Fruit fly (Drosophila melanogaster) whole organism, embryonic: ENCODE measurements around the gene CG13041.

Experiments
- Asciz ChIP-seq: fragments of 200-800 bp; sonication (Bioruptor generic); optimal IDR thresholded peaks from 2 replicates; lab custom pipeline; 2017; ENCODE audit warnings: missing biosample characterization, mild to moderate bottlenecking, missing genetic modification characterization, missing genetic modification reagents
- BtbVII ChIP-seq: fragments of 200-800 bp; sonication (Bioruptor generic); optimal IDR thresholded peaks from 3 replicates; lab custom pipeline; 2017; ENCODE audit warnings: missing biosample characterization, mild to moderate bottlenecking, missing genetic modification characterization
- CG11456 ChIP-seq: fragments of 200-800 bp; sonication (Bioruptor generic); IDR thresholded peaks from 3 replicates; pipeline ENCODE4 v1.3.6; 2022; ENCODE audit warnings: missing biosample characterization, missing genetic modification characterization
- CG12104 ChIP-seq: fragments of 200-800 bp; sonication (Bioruptor generic); optimal IDR thresholded peaks from 3 replicates; lab custom pipeline; 2016; ENCODE audit warnings: missing biosample characterization, missing genetic modification characterization
- CG13287 ChIP-seq: fragments of 200-800 bp; sonication (Bioruptor generic); IDR thresholded peaks from 2 replicates; pipeline ENCODE4 v1.3.6; 2022; ENCODE audit warnings: missing biosample characterization, missing genetic modification characterization; ENCODE audit not compliant: partially characterized antibody
- CG13894 ChIP-seq: fragments of 200-800 bp; sonication (Bioruptor generic); optimal IDR thresholded peaks from 3 replicates; lab custom pipeline; 2018; ENCODE audit warnings: missing biosample characterization, mild to moderate bottlenecking, missing genetic modification characterization, moderate library complexity
- CG1602 ChIP-seq: fragments of 200-800 bp; sonication (Bioruptor generic); optimal IDR thresholded peaks from 3 replicates; lab custom pipeline; 2016; ENCODE audit warnings: missing biosample characterization, missing genetic modification characterization
- CG18476 ChIP-seq: fragments of 200-800 bp; sonication (Bioruptor generic); optimal IDR thresholded peaks from 2 replicates; lab custom pipeline; 2016; ENCODE audit warnings: missing biosample characterization, mild to moderate bottlenecking, missing genetic modification characterization
- CG2116 ChIP-seq: fragments of 200-800 bp; sonication (Bioruptor generic); optimal IDR thresholded peaks from 3 replicates; lab custom pipeline; 2018; ENCODE audit warnings: missing biosample characterization, mild to moderate bottlenecking, missing genetic modification characterization
- CG2129 ChIP-seq: fragments of 200-800 bp; sonication (Bioruptor generic); IDR thresholded peaks from 2 replicates; pipeline ENCODE4 v1.3.6; 2022; ENCODE audit warnings: missing biosample characterization, missing genetic modification characterization; ENCODE audit not compliant: partially characterized antibody
- CG2712 ChIP-seq: fragments of 200-800 bp; optimal IDR thresholded peaks from 3 replicates; lab custom pipeline; 2019; ENCODE audit warnings: missing biosample characterization, mild to moderate bottlenecking, missing genetic modification characterization, moderate library complexity
- CG31441 ChIP-seq: fragments of 200-800 bp; sonication (Bioruptor generic); IDR thresholded peaks from 2 replicates; pipeline ENCODE4 v1.3.6; 2022; ENCODE audit warnings: missing biosample characterization, missing genetic modification characterization
- CG4617 ChIP-seq: fragments of 200-800 bp; sonication (Bioruptor generic); optimal IDR thresholded peaks from 3 replicates; lab custom pipeline; 2016; ENCODE audit warnings: missing biosample characterization, missing genetic modification characterization, borderline replicate concordance
- CG4707 ChIP-seq: fragments of 200-800 bp; sonication (Bioruptor generic); optimal IDR thresholded peaks from 2 replicates; lab custom pipeline; 2018; ENCODE audit warnings: missing biosample characterization, mild to moderate bottlenecking, missing genetic modification characterization, moderate library complexity
- CG6254 ChIP-seq: fragments of 200-800 bp; sonication (Bioruptor generic); optimal IDR thresholded peaks from 3 replicates; lab custom pipeline; 2017; ENCODE audit warnings: mild to moderate bottlenecking, missing biosample characterization, missing genetic modification reagents, missing genetic modification characterization
- CG6689 ChIP-seq: fragments of 200-800 bp; sonication (Bioruptor generic); IDR thresholded peaks from 2 replicates; pipeline ENCODE4 v1.3.6; 2022; ENCODE audit warnings: missing biosample characterization, missing genetic modification characterization
- CG6765 ChIP-seq: fragments of 200-800 bp; sonication (Bioruptor generic); optimal IDR thresholded peaks from 3 replicates; lab custom pipeline; 2017; ENCODE audit warnings: missing biosample characterization, mild to moderate bottlenecking, missing genetic modification characterization
- CG7357 ChIP-seq: fragments of 200-800 bp; sonication (Bioruptor generic); IDR thresholded peaks from 3 replicates; pipeline ENCODE4 v1.3.6; 2022; ENCODE audit warnings: missing biosample characterization, missing genetic modification characterization
- CG7928 ChIP-seq: fragments of 200-800 bp; sonication (Bioruptor generic); optimal IDR thresholded peaks from 2 replicates; lab custom pipeline; 2017; ENCODE audit warnings: missing biosample characterization, mild to moderate bottlenecking, missing genetic modification characterization
- CG8290 ChIP-seq, 3 experiments: fragments of 200-800 bp; sonication (Bioruptor generic); optimal IDR thresholded peaks; 2 replicates each; lab custom pipeline; 2016 to 2019; ENCODE audit warnings: missing biosample characterization in 3 of 3, missing genetic modification characterization in 3 of 3, mild to moderate bottlenecking in 2 of 3, moderate library complexity in 1 of 3
- Chrac-16 ChIP-seq: fragments of 200-800 bp; sonication (Bioruptor generic); optimal IDR thresholded peaks from 3 replicates; lab custom pipeline; 2016; ENCODE audit warnings: missing biosample characterization, missing genetic modification characterization
- CrebB ChIP-seq: fragments of 200-800 bp; sonication (Bioruptor generic); optimal IDR thresholded peaks from 3 replicates; lab custom pipeline; 2018; ENCODE audit warnings: missing biosample characterization, mild to moderate bottlenecking, missing genetic modification characterization
- Deaf1 ChIP-seq: fragments of 200-800 bp; optimal IDR thresholded peaks from 3 replicates; lab custom pipeline; 2019; ENCODE audit warnings: missing biosample characterization, mild to moderate bottlenecking, missing genetic modification characterization, moderate library complexity
- Ets97D ChIP-seq: fragments of 200-800 bp; sonication (Bioruptor generic); optimal IDR thresholded peaks from 3 replicates; lab custom pipeline; 2016; ENCODE audit warnings: missing biosample characterization, missing genetic modification characterization
- Hmr ChIP-seq: fragments of 200-800 bp; sonication (Bioruptor generic); optimal IDR thresholded peaks from 3 replicates; lab custom pipeline; 2017; ENCODE audit warnings: mild to moderate bottlenecking, missing biosample characterization, missing genetic modification reagents, missing genetic modification characterization
- MESR4 ChIP-seq: fragments of 200-800 bp; sonication (Bioruptor generic); optimal IDR thresholded peaks from 2 replicates; lab custom pipeline; 2018; ENCODE audit warnings: missing biosample characterization, mild to moderate bottlenecking, missing genetic modification characterization, moderate library complexity
- Meics ChIP-seq: fragments of 200-800 bp; sonication (Bioruptor generic); optimal IDR thresholded peaks from 2 replicates; lab custom pipeline; 2017; ENCODE audit warnings: missing biosample characterization, mild to moderate bottlenecking, missing genetic modification characterization
- Myb ChIP-seq: fragments of 200-800 bp; sonication (Bioruptor generic); optimal IDR thresholded peaks from 2 replicates; lab custom pipeline; 2016; ENCODE audit warnings: missing biosample characterization, missing genetic modification characterization
- Poxn ChIP-seq: fragments of 200-800 bp; sonication (Bioruptor generic); IDR thresholded peaks from 2 replicates; pipeline ENCODE4 v1.3.6; 2022; ENCODE audit warnings: missing biosample characterization, missing genetic modification characterization
- Sry-δ ChIP-seq: fragments of 200-800 bp; sonication (Bioruptor generic); optimal IDR thresholded peaks from 2 replicates; lab custom pipeline; 2016; ENCODE audit warnings: missing biosample characterization, missing genetic modification characterization
- Stat92E ChIP-seq, 3 experiments: fragments of >200 bp in 2 of 3; fragments of 200-800 bp in 1 of 3; sonication (Bioruptor generic) in 1 of 3; optimal IDR thresholded peaks; 2 replicates each; lab custom pipeline; 2017 to 2019; ENCODE audit warnings: missing biosample characterization in 3 of 3, missing genetic modification characterization in 3 of 3, mild to moderate bottlenecking in 1 of 3, moderate library complexity in 1 of 3
- bbx ChIP-seq: fragments of 200-800 bp; sonication (Bioruptor generic); IDR thresholded peaks from 2 replicates; pipeline ENCODE4 v1.3.6; 2022; ENCODE audit warnings: missing biosample characterization, missing genetic modification characterization; ENCODE audit not compliant: partially characterized antibody
- cwo ChIP-seq: fragments of 200-800 bp; sonication (Bioruptor generic); optimal IDR thresholded peaks from 3 replicates; lab custom pipeline; 2017; ENCODE audit warnings: missing biosample characterization, missing genetic modification characterization, mild to moderate bottlenecking, moderate library complexity, missing genetic modification reagents
- danr ChIP-seq: fragments of 200-800 bp; sonication (Bioruptor generic); IDR thresholded peaks from 2 replicates; pipeline ENCODE4 v1.3.6; 2022; ENCODE audit warnings: missing biosample characterization, missing genetic modification characterization
- en ChIP-seq: fragments of 200-800 bp; sonication (Bioruptor generic); optimal IDR thresholded peaks from 2 replicates; lab custom pipeline; 2016; ENCODE audit warnings: missing biosample characterization, missing genetic modification characterization
- gsb ChIP-seq: fragments of 200-800 bp; sonication (Bioruptor generic); IDR thresholded peaks from 2 replicates; pipeline ENCODE4 v1.3.6; 2022; ENCODE audit warnings: missing biosample characterization, missing genetic modification characterization
- inv ChIP-seq: fragments of 200-800 bp; sonication (Bioruptor generic); IDR thresholded peaks from 2 replicates; pipeline ENCODE4 v1.3.6; 2022; ENCODE audit warnings: missing biosample characterization, missing genetic modification characterization; ENCODE audit not compliant: partially characterized antibody
- jumu ChIP-seq: fragments of 200-800 bp; sonication (Bioruptor generic); optimal IDR thresholded peaks from 3 replicates; lab custom pipeline; 2016; ENCODE audit warnings: missing biosample characterization, missing genetic modification characterization
- klu ChIP-seq: fragments of 200-800 bp; sonication (Bioruptor generic); IDR thresholded peaks from 2 replicates; pipeline ENCODE4 v1.3.6; 2022; ENCODE audit warnings: missing biosample characterization, missing genetic modification characterization
- pan ChIP-seq, 4 experiments: fragments of >200 bp in 3 of 4; fragments of 200-800 bp in 1 of 4; sonication (Bioruptor generic) in 1 of 4; optimal IDR thresholded peaks in 3 of 4; IDR thresholded peaks in 1 of 4; 2 replicates each; pipeline versions ENCODE4 v1.3.6 to Lab custom; 2017 to 2022; ENCODE audit warnings: missing biosample characterization in 2 of 4, missing genetic modification characterization in 2 of 4, mixed read lengths in 1 of 4
- pfk ChIP-seq: fragments of 200-800 bp; sonication (Bioruptor generic); optimal IDR thresholded peaks from 2 replicates; lab custom pipeline; 2018; ENCODE audit warnings: missing biosample characterization, mild to moderate bottlenecking, missing genetic modification characterization, moderate library complexity
- phol ChIP-seq: fragments of 200-800 bp; sonication (Bioruptor generic); optimal IDR thresholded peaks from 3 replicates; lab custom pipeline; 2018; ENCODE audit warnings: missing biosample characterization, mild to moderate bottlenecking, missing genetic modification characterization, moderate library complexity
- pita ChIP-seq: fragments of 200-800 bp; sonication (Bioruptor generic); optimal IDR thresholded peaks from 2 replicates; lab custom pipeline; 2017; ENCODE audit warnings: missing biosample characterization, mild to moderate bottlenecking, missing genetic modification characterization
- psq ChIP-seq: fragments of 200-800 bp; sonication (Bioruptor generic); optimal IDR thresholded peaks from 2 replicates; lab custom pipeline; 2017; ENCODE audit warnings: missing biosample characterization, missing genetic modification characterization
- schlank ChIP-seq: fragments of 200-800 bp; sonication (Bioruptor generic); optimal IDR thresholded peaks from 2 replicates; lab custom pipeline; 2018; ENCODE audit warnings: missing biosample characterization, mild to moderate bottlenecking, missing genetic modification characterization
- sd ChIP-seq: fragments of 200-800 bp; sonication (Bioruptor generic); optimal IDR thresholded peaks from 3 replicates; lab custom pipeline; 2018; ENCODE audit warnings: missing biosample characterization, mild to moderate bottlenecking, missing genetic modification characterization, moderate library complexity
- tgo ChIP-seq: fragments of 200-800 bp; sonication (Bioruptor generic); IDR thresholded peaks from 3 replicates; pipeline ENCODE4 v1.3.6; 2022; ENCODE audit warnings: missing biosample characterization, missing genetic modification characterization
- vnd ChIP-seq: fragments of 200-800 bp; sonication (Bioruptor generic); IDR thresholded peaks from 3 replicates; pipeline ENCODE4 v1.3.6; 2022; ENCODE audit warnings: missing biosample characterization, missing genetic modification characterization; ENCODE audit not compliant: partially characterized antibody
- wek ChIP-seq: fragments of 200-800 bp; sonication (Bioruptor generic); optimal IDR thresholded peaks from 3 replicates; lab custom pipeline; 2018; ENCODE audit warnings: missing biosample characterization, mild to moderate bottlenecking, missing genetic modification characterization, moderate library complexity

Gene CG13041

DNA sequence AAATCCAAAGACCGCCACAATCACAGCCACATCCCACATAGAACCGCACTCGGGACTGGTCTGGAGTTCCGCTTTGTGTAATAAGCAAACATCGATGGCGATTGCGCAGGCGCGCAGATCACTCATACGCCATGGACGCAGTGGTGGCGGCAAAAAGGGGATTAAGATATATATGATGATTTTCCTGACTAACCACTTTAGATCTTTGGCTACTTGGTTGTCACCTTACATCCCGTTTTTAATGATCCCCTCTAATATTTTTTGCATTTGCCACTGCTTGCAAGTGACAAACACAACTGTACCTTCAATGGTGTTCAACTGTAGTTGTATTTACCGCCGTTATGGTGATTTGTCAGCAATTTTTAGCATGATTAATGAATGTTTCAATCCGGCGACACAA, 9.4 kb downstream of the CG13041 start (continued):
- no peak for TF ChIP-seq CG2712
- TF ChIP-seq CG11456: 0 out of 3 replicates have a peak, but pooled peaks have one; percentile 50
- TF ChIP-seq jumu (GFP tag; lab: Kevin White, UChicago): peak; percentile 21
- no peak for TF ChIP-seq CG13894 (tag; lab: Kevin White, UChicago)
- peak; percentile 63 for TF ChIP-seq Hmr (GFP tag; lab: Kevin White, UChicago)
- TF ChIP-seq pan (optimal IDR thresholded peaks at IDR 0.05; lab: Kevin White, UChicago): no peak
- TF ChIP-seq pan (GFP tag; optimal IDR thresholded peaks at IDR 0.05 in 1 of 2, IDR thresholded peaks at IDR 0.05 in 1 of 2): no peak
- no peak for TF ChIP-seq CG7357 (GFP tag; lab: Robert Waterston, UW)
- no peak for TF ChIP-seq inv (GFP tag; lab: Robert Waterston, UW)
- TF ChIP-seq wek (GFP tag; lab: Kevin White, UChicago): no peak
- no peak for TF ChIP-seq CG18476 (GFP tag; lab: Kevin White, UChicago)
- TF ChIP-seq Deaf1 (tag; lab: Kevin White, UChicago): no peak
- TF ChIP-seq gsb (GFP tag; lab: Robert Waterston, UW): no peak
- no peak for TF ChIP-seq pita (GFP tag; lab: Kevin White, UChicago)
- TF ChIP-seq psq (GFP tag; lab: Kevin White, UChicago): no peak
- TF ChIP-seq schlank: peak; percentile 67
- TF ChIP-seq pfk (GFP tag; lab: Kevin White, UChicago): no peak
- no peak for TF ChIP-seq CG6254
- TF ChIP-seq Ets97D (GFP tag; lab: Kevin White, UChicago): no peak
- TF ChIP-seq CG6689 (GFP tag; lab: Robert Waterston, UW): no peak
- peak; percentile 38 for TF ChIP-seq Myb
- no peak for TF ChIP-seq sd (tag; lab: Kevin White, UChicago)
- no peak for TF ChIP-seq BtbVII (GFP tag; lab: Kevin White, UChicago)
- no peak for TF ChIP-seq CG4617 (GFP tag; lab: Kevin White, UChicago)
- no peak for TF ChIP-seq vnd (GFP tag; lab: Robert Waterston, UW)
- no peak for TF ChIP-seq Poxn
- TF ChIP-seq CG31441: no peak
- TF ChIP-seq Chrac-16 (GFP tag; lab: Kevin White, UChicago): no peak
- TF ChIP-seq cwo (GFP tag; lab: Kevin White, UChicago): peak; percentile 9
- no peak for TF ChIP-seq Sry-δ (GFP tag; lab: Kevin White, UChicago)
- no peak; the same call in 2 of the 3 replicates for TF ChIP-seq tgo (GFP tag; lab: Robert Waterston, UW)
- TF ChIP-seq MESR4 (GFP tag; lab: Kevin White, UChicago): no peak
- no peak for TF ChIP-seq klu (GFP tag; lab: Robert Waterston, UW)
- TF ChIP-seq CG8290 (GFP tag; optimal IDR thresholded peaks at IDR 0.05; lab: Kevin White, UChicago): no peak
- peak in 1 of 2 experiments; percentile 69 for TF ChIP-seq CG8290 (tag; optimal IDR thresholded peaks at IDR 0.05; lab: Kevin White, UChicago)
- TF ChIP-seq Meics (GFP tag; lab: Kevin White, UChicago): peak; percentile 30
- no peak for TF ChIP-seq Asciz (GFP tag; lab: Kevin White, UChicago)
- TF ChIP-seq en (GFP tag; lab: Kevin White, UChicago): no peak
- no peak for TF ChIP-seq Stat92E (GFP tag; optimal IDR thresholded peaks at IDR 0.05; lab: Kevin White, UChicago)
- TF ChIP-seq CG2116 (GFP tag; lab: Kevin White, UChicago): no peak
- no peak for TF ChIP-seq bbx (GFP tag; lab: Robert Waterston, UW)
- no peak for TF ChIP-seq CG1602 (GFP tag; lab: Kevin White, UChicago)
- no peak for TF ChIP-seq CG7928 (GFP tag; lab: Kevin White, UChicago)
- TF ChIP-seq phol (tag; lab: Kevin White, UChicago): no peak
- no peak for TF ChIP-seq CG13287
- no peak for TF ChIP-seq CG6765
- TF ChIP-seq danr (GFP tag; lab: Robert Waterston, UW): no peak
- TF ChIP-seq CG12104 (GFP tag; lab: Kevin White, UChicago): no peak
- TF ChIP-seq CG2129: no peak
- no peak for TF ChIP-seq CG4707 (GFP tag; lab: Kevin White, UChicago)
- no peak for TF ChIP-seq CrebB
